Fruit fly (Drosophila melanogaster) whole organism, embryonic: Measurements from ENCODE around the gene Pgd.
A peak's percentile ranks its signal among the peaks of the same experiment; 100 is the strongest.

ENCODE experiments used
- Awh ChIP-seq: fragments of 200-800 bp; sonication (Bioruptor generic); IDR thresholded peaks from 2 replicates; pipeline ENCODE4, ENCODE4 v1.3.6; 2022; ENCODE audit warnings: missing biosample characterization, missing genetic modification characterization
- Bteb2 ChIP-seq: fragments of 200-800 bp; sonication (Bioruptor generic); optimal IDR thresholded peaks from 2 replicates; lab custom pipeline; 2016; ENCODE audit warnings: missing biosample characterization, missing genetic modification characterization
- CG10543 ChIP-seq: fragments of 200-800 bp; sonication (Bioruptor generic); optimal IDR thresholded peaks from 3 replicates; lab custom pipeline; 2017; ENCODE audit warnings: missing biosample characterization, mild to moderate bottlenecking, missing genetic modification characterization, moderate library complexity
- CG11085 ChIP-seq: fragments of 200-800 bp; sonication (Bioruptor generic); IDR thresholded peaks from 2 replicates; pipeline ENCODE4 v1.3.6; 2022; ENCODE audit warnings: missing biosample characterization, missing genetic modification characterization
- CG11398 ChIP-seq: fragments of 200-800 bp; sonication (Bioruptor generic); optimal IDR thresholded peaks from 2 replicates; lab custom pipeline; 2016; ENCODE audit warnings: missing biosample characterization, missing genetic modification characterization
- CG13296 ChIP-seq: fragments of 200-800 bp; sonication (Bioruptor generic); optimal IDR thresholded peaks from 3 replicates; lab custom pipeline; 2018; ENCODE audit warnings: missing biosample characterization, mild to moderate bottlenecking, missing genetic modification characterization
- CG14441 ChIP-seq: fragments of 200-800 bp; sonication (Bioruptor generic); IDR thresholded peaks from 2 replicates; pipeline ENCODE4 v1.3.6; 2022; ENCODE audit warnings: missing biosample characterization, missing genetic modification characterization
- CG15073 ChIP-seq: fragments of 200-800 bp; sonication (Bioruptor generic); optimal IDR thresholded peaks from 2 replicates; lab custom pipeline; 2016; ENCODE audit warnings: missing biosample characterization, missing genetic modification characterization
- CG1529 ChIP-seq: fragments of 200-800 bp; sonication (Bioruptor generic); optimal IDR thresholded peaks from 3 replicates; lab custom pipeline; 2018; ENCODE audit warnings: missing biosample characterization, missing genetic modification characterization
- CG17359 ChIP-seq: fragments of 200-800 bp; sonication (Bioruptor generic); optimal IDR thresholded peaks from 3 replicates; lab custom pipeline; 2018; ENCODE audit warnings: missing biosample characterization, mild to moderate bottlenecking, missing genetic modification characterization, moderate library complexity
- CG2199 ChIP-seq: fragments of 200-800 bp; sonication (Bioruptor generic); IDR thresholded peaks from 3 replicates; pipeline ENCODE4 v1.3.6; 2022; ENCODE audit warnings: missing biosample characterization, missing genetic modification characterization
- CG2678 ChIP-seq: fragments of 200-800 bp; sonication (Bioruptor generic); optimal IDR thresholded peaks from 3 replicates; lab custom pipeline; 2019; ENCODE audit warnings: missing biosample characterization, mild to moderate bottlenecking, missing genetic modification characterization, moderate library complexity
- CG31388 ChIP-seq: fragments of 200-800 bp; sonication (Bioruptor generic); optimal IDR thresholded peaks from 2 replicates; lab custom pipeline; 2016; ENCODE audit warnings: missing biosample characterization, missing genetic modification characterization
- CG3838 ChIP-seq: fragments of 200-800 bp; sonication (Bioruptor generic); optimal IDR thresholded peaks from 3 replicates; lab custom pipeline; 2016; ENCODE audit warnings: missing biosample characterization, missing genetic modification characterization
- CG3995 ChIP-seq: fragments of 200-800 bp; sonication (Bioruptor generic); optimal IDR thresholded peaks from 3 replicates; lab custom pipeline; 2016; ENCODE audit warnings: missing biosample characterization, missing genetic modification characterization
- CG7556 ChIP-seq: fragments of 200-800 bp; sonication (Bioruptor generic); optimal IDR thresholded peaks from 2 replicates; lab custom pipeline; 2017; ENCODE audit warnings: missing biosample characterization, mild to moderate bottlenecking, missing genetic modification characterization
- CG7839 ChIP-seq: fragments of 200-800 bp; sonication (Bioruptor generic); optimal IDR thresholded peaks from 3 replicates; lab custom pipeline; 2018; ENCODE audit warnings: missing biosample characterization, mild to moderate bottlenecking, missing genetic modification characterization, moderate library complexity
- CG8290 ChIP-seq, 3 experiments: fragments of 200-800 bp; sonication (Bioruptor generic); optimal IDR thresholded peaks; 2 replicates each; lab custom pipeline; 2016 to 2019; ENCODE audit warnings: missing biosample characterization in 3 of 3, missing genetic modification characterization in 3 of 3, mild to moderate bottlenecking in 2 of 3, moderate library complexity in 1 of 3
- CG9876 ChIP-seq: fragments of 200-800 bp; sonication (Bioruptor generic); optimal IDR thresholded peaks from 2 replicates; lab custom pipeline; 2016; ENCODE audit warnings: missing biosample characterization, missing genetic modification characterization
- CrebB ChIP-seq: fragments of 200-800 bp; sonication (Bioruptor generic); optimal IDR thresholded peaks from 3 replicates; lab custom pipeline; 2018; ENCODE audit warnings: missing biosample characterization, mild to moderate bottlenecking, missing genetic modification characterization
- Dll ChIP-seq: fragments of 200-800 bp; sonication (Bioruptor generic); IDR thresholded peaks from 4 replicates; pipeline ENCODE4 v1.3.6; 2022; ENCODE audit warnings: missing biosample characterization, missing genetic modification characterization; ENCODE audit not compliant: partially characterized antibody
- Doc2 ChIP-seq: fragments of 200-800 bp; sonication (Bioruptor generic); IDR thresholded peaks from 2 replicates; pipeline ENCODE4 v1.3.6; 2022; ENCODE audit warnings: missing biosample characterization, missing genetic modification characterization
- E2f1 ChIP-seq: fragments of 200-800 bp; sonication (Bioruptor generic); IDR thresholded peaks from 2 replicates; pipeline ENCODE4 v1.3.6; 2022; ENCODE audit warnings: missing biosample characterization, missing genetic modification characterization
- E2f2 ChIP-seq: fragments of 200-800 bp; sonication (Bioruptor generic); IDR thresholded peaks from 2 replicates; pipeline ENCODE4 v1.3.6; 2022; ENCODE audit warnings: missing biosample characterization, missing genetic modification characterization
- Gsc ChIP-seq: fragments of 200-800 bp; sonication (Bioruptor generic); IDR thresholded peaks from 2 replicates; pipeline ENCODE4 v1.3.6; 2022; ENCODE audit warnings: missing biosample characterization, missing genetic modification characterization
- Hey ChIP-seq: fragments of 200-800 bp; sonication (Bioruptor generic); optimal IDR thresholded peaks from 3 replicates; lab custom pipeline; 2018; ENCODE audit warnings: missing biosample characterization, mild to moderate bottlenecking, missing genetic modification characterization
- Hmx ChIP-seq: fragments of 200-800 bp; sonication (Bioruptor generic); optimal IDR thresholded peaks from 2 replicates; lab custom pipeline; 2016; ENCODE audit warnings: missing biosample characterization, missing genetic modification characterization
- Lhr ChIP-seq: fragments of 200-800 bp; sonication (Bioruptor generic); optimal IDR thresholded peaks from 3 replicates; lab custom pipeline; 2017; ENCODE audit warnings: mild to moderate bottlenecking, missing biosample characterization, missing genetic modification reagents, missing genetic modification characterization
- MBD-R2 ChIP-seq: fragments of 200-800 bp; sonication (Bioruptor generic); IDR thresholded peaks from 2 replicates; pipeline ENCODE4 v1.3.6; 2022; ENCODE audit warnings: missing biosample characterization, missing genetic modification characterization
- Rx ChIP-seq: fragments of 200-800 bp; sonication (Bioruptor generic); IDR thresholded peaks from 2 replicates; pipeline ENCODE4 v1.3.6; 2022; ENCODE audit warnings: missing biosample characterization, missing genetic modification characterization
- Sox102F ChIP-seq: fragments of 200-800 bp; sonication (Bioruptor generic); optimal IDR thresholded peaks from 2 replicates; lab custom pipeline; 2018; ENCODE audit warnings: missing biosample characterization, mild to moderate bottlenecking, missing genetic modification characterization, moderate library complexity
- abd-A ChIP-seq: fragments of 200-800 bp; sonication (Bioruptor generic); optimal IDR thresholded peaks from 3 replicates; lab custom pipeline; 2019; ENCODE audit warnings: missing biosample characterization, mild to moderate bottlenecking, missing genetic modification characterization, moderate library complexity
- ara ChIP-seq: fragments of 200-800 bp; sonication (Bioruptor generic); IDR thresholded peaks from 2 replicates; pipeline ENCODE4 v1.3.6; 2022; ENCODE audit warnings: missing biosample characterization, missing genetic modification characterization
- bcd ChIP-seq: fragments of 200-800 bp; sonication (Bioruptor generic); optimal IDR thresholded peaks from 2 replicates; lab custom pipeline; 2017; ENCODE audit warnings: missing biosample characterization, mild to moderate bottlenecking, missing genetic modification characterization
- bowl ChIP-seq: fragments of 200-800 bp; sonication (Bioruptor generic); IDR thresholded peaks from 2 replicates; pipeline ENCODE4 v1.3.6; 2022; ENCODE audit warnings: missing biosample characterization, missing genetic modification characterization
- cas ChIP-seq: fragments of 200-800 bp; sonication (Bioruptor generic); IDR thresholded peaks from 2 replicates; pipeline ENCODE4 v1.3.6; 2022; ENCODE audit warnings: missing biosample characterization, missing genetic modification characterization
- ci ChIP-seq: fragments of 200-800 bp; sonication (Bioruptor generic); IDR thresholded peaks from 3 replicates; pipeline ENCODE4 v1.3.6; 2022; ENCODE audit warnings: missing biosample characterization, missing genetic modification characterization
- croc ChIP-seq: fragments of 200-800 bp; sonication (Bioruptor generic); conservative IDR thresholded peaks from 3 replicates; pipeline ENCODE4 v1.3.6; 2022; ENCODE audit warnings: missing biosample characterization, missing genetic modification characterization
- dan ChIP-seq: fragments of 200-800 bp; sonication (Bioruptor generic); IDR thresholded peaks from 2 replicates; pipeline ENCODE4 v1.3.6; 2022; ENCODE audit warnings: missing biosample characterization, missing genetic modification characterization
- dm ChIP-seq: fragments of 200-800 bp; sonication (Bioruptor generic); optimal IDR thresholded peaks from 3 replicates; lab custom pipeline; 2016; ENCODE audit warnings: missing biosample characterization, missing genetic modification characterization
- fu2 ChIP-seq: fragments of 200-800 bp; sonication (Bioruptor generic); optimal IDR thresholded peaks from 2 replicates; lab custom pipeline; 2016; ENCODE audit warnings: missing biosample characterization, missing genetic modification characterization
- gt ChIP-seq: fragments of 200-800 bp; sonication (Bioruptor generic); IDR thresholded peaks from 2 replicates; pipeline ENCODE4 v1.3.6; 2022; ENCODE audit warnings: missing biosample characterization, missing genetic modification characterization
- hbn ChIP-seq: fragments of 200-800 bp; sonication (Bioruptor generic); IDR thresholded peaks from 2 replicates; pipeline ENCODE4 v1.3.6; 2022; ENCODE audit warnings: missing biosample characterization, missing genetic modification characterization; ENCODE audit not compliant: partially characterized antibody
- lbe ChIP-seq: fragments of 200-800 bp; sonication (Bioruptor generic); optimal IDR thresholded peaks from 2 replicates; lab custom pipeline; 2016; ENCODE audit warnings: missing biosample characterization, mild to moderate bottlenecking, missing genetic modification characterization
- odd ChIP-seq: fragments of 200-800 bp; sonication (Bioruptor generic); optimal IDR thresholded peaks from 2 replicates; lab custom pipeline; 2017; ENCODE audit warnings: missing biosample characterization, mild to moderate bottlenecking, missing genetic modification characterization
- org-1 ChIP-seq: fragments of 200-800 bp; sonication (Bioruptor generic); optimal IDR thresholded peaks from 2 replicates; lab custom pipeline; 2017; ENCODE audit warnings: missing biosample characterization, missing genetic modification characterization
- psq ChIP-seq: fragments of 200-800 bp; sonication (Bioruptor generic); optimal IDR thresholded peaks from 2 replicates; lab custom pipeline; 2017; ENCODE audit warnings: missing biosample characterization, missing genetic modification characterization
- seq ChIP-seq: fragments of 200-800 bp; sonication (Bioruptor generic); IDR thresholded peaks from 2 replicates; pipeline ENCODE4 v1.3.6; 2022; ENCODE audit warnings: missing biosample characterization, missing genetic modification characterization
- sob ChIP-seq: fragments of 200-800 bp; sonication (Bioruptor generic); IDR thresholded peaks from 2 replicates; pipeline ENCODE4 v1.3.6; 2022; ENCODE audit warnings: missing biosample characterization, missing genetic modification characterization
- tgo ChIP-seq: fragments of 200-800 bp; sonication (Bioruptor generic); IDR thresholded peaks from 3 replicates; pipeline ENCODE4 v1.3.6; 2022; ENCODE audit warnings: missing biosample characterization, missing genetic modification characterization
- unc-4 ChIP-seq: fragments of 200-800 bp; sonication (Bioruptor generic); IDR thresholded peaks from 2 replicates; pipeline ENCODE4 v1.3.6; 2022; ENCODE audit warnings: missing biosample characterization, missing genetic modification characterization; ENCODE audit not compliant: partially characterized antibody
- zen ChIP-seq: fragments of 200-800 bp; sonication (Bioruptor generic); optimal IDR thresholded peaks from 3 replicates; lab custom pipeline; 2018; ENCODE audit warnings: missing biosample characterization, mild to moderate bottlenecking, missing genetic modification characterization, moderate library complexity

Gene Pgd

dm6 chrX:2196086-2196732, 51.3 kb downstream of the Pgd start (continued):
- TF ChIP-seq fu2 (no peak), CG3995 (no peak), Awh (no peak), zen (tag; lab: Kevin White, UChicago) (no peak), CG8290 (GFP tag; optimal IDR thresholded peaks at IDR 0.05; lab: Kevin White, UChicago) (no peak), CG8290 (tag; optimal IDR thresholded peaks at IDR 0.05; lab: Kevin White, UChicago) (no peak), CG15073 (GFP tag; lab: Kevin White, UChicago) (no peak), bowl (GFP tag; lab: Robert Waterston, UW) (no peak), CG1529 (GFP tag; lab: Kevin White, UChicago) (no peak), Hmx (GFP tag; lab: Kevin White, UChicago) (no peak), E2f2 (no peak), psq (GFP tag; lab: Kevin White, UChicago) (no peak), Dll (GFP tag; lab: Robert Waterston, UW) (no peak), hbn (GFP tag; lab: Robert Waterston, UW) (no peak), Bteb2 (GFP tag; lab: Kevin White, UChicago) (no peak), CG3838 (GFP tag; lab: Kevin White, UChicago) (no peak), CG11085 (GFP tag; lab: Robert Waterston, UW) (no peak), MBD-R2 (GFP tag; lab: Robert Waterston, UW) (no peak), abd-A (tag; lab: Kevin White, UChicago) (no peak), CG7556 (GFP tag; lab: Kevin White, UChicago) (no peak), unc-4 (GFP tag; lab: Robert Waterston, UW) (no peak), E2f1 (GFP tag; lab: Robert Waterston, UW) (no peak), CG17359 (peak; percentile 6), CrebB (tag; lab: Kevin White, UChicago) (no peak), Lhr (GFP tag; lab: Kevin White, UChicago) (no peak), bcd (GFP tag; lab: Kevin White, UChicago) (no peak), Rx (no peak), croc (no peak), odd (no peak), sob (GFP tag; lab: Robert Waterston, UW) (no peak), dm (GFP tag; lab: Kevin White, UChicago) (no peak), CG14441 (GFP tag; lab: Robert Waterston, UW) (no peak), CG11398 (GFP tag; lab: Kevin White, UChicago) (no peak), tgo (GFP tag; lab: Robert Waterston, UW) (no peak), CG13296 (GFP tag; lab: Kevin White, UChicago) (no peak), CG31388 (no peak), seq (GFP tag; lab: Robert Waterston, UW) (no peak), CG10543 (no peak), Gsc (GFP tag; lab: Robert Waterston, UW) (no peak), Doc2 (no peak), cas (GFP tag; lab: Robert Waterston, UW) (no peak), Sox102F (peak; percentile 15), Hey (tag; lab: Kevin White, UChicago) (no peak), org-1 (GFP tag; lab: Kevin White, UChicago) (no peak), CG2678 (tag; lab: Kevin White, UChicago) (no peak), ci (no peak), CG7839 (tag; lab: Kevin White, UChicago) (no peak), CG2199 (no peak), CG9876 (GFP tag; lab: Kevin White, UChicago) (no peak), gt (GFP tag; lab: Robert Waterston, UW) (no peak), ara (GFP tag; lab: Robert Waterston, UW) (0 out of 2 replicates have a peak, but pooled peaks have one; percentile 36), dan (GFP tag; lab: Robert Waterston, UW) (no peak), lbe (peak; percentile 16)
